Worm (Caenorhabditis elegans): Measurements from ENCODE around the gene T14F9.2.

The T14F9.2 gene

ce11 chrX:2190740-2191139 lies 43.4 kb upstream of the T14F9.2 start:
- TF ChIP-seq ceh-79 (tag; optimal IDR thresholded peaks at IDR 0.05) (no peak), lag-1 (GFP tag; IDR thresholded peaks at IDR 0.05) (no peak), lin-54 (GFP tag; optimal IDR thresholded peaks at IDR 0.05) (no peak), bed-1 (GFP tag; IDR thresholded peaks at IDR 0.05) (no peak), F49E8.2 (tag; optimal IDR thresholded peaks at IDR 0.05; ENCODE audit: insufficient read depth) (no peak), nfyb-1 (GFP tag; IDR thresholded peaks at IDR 0.05) (no peak), bed-2 (GFP tag; IDR thresholded peaks at IDR 0.05) (no peak), T26A5.8 (tag; optimal IDR thresholded peaks at IDR 0.05) (no peak)

- TF ChIP-seq B0019.2 (GFP tag; conservative IDR thresholded peaks at IDR 0.05) (no peak), C17E4.6 (GFP tag; IDR thresholded peaks at IDR 0.05) (no peak), B0261.1 (tag; optimal IDR thresholded peaks at IDR 0.05) (no peak), madf-6 (GFP tag; IDR thresholded peaks at IDR 0.05) (no peak), F22D6.2 (tag; optimal IDR thresholded peaks at IDR 0.05) (no peak), B0035.1 (tag; optimal IDR thresholded peaks at IDR 0.05) (no peak), dpff-1 (tag; optimal IDR thresholded peaks at IDR 0.05) (no peak), F10E7.11 (tag; optimal IDR thresholded peaks at IDR 0.05) (no peak), ekl-4 (GFP tag; IDR thresholded peaks at IDR 0.05) (no peak), egl-18 (GFP tag; IDR thresholded peaks at IDR 0.05) (no peak), hlh-26 (GFP tag; conservative IDR thresholded peaks at IDR 0.05) (no peak), athp-1 (tag; optimal IDR thresholded peaks at IDR 0.05) (no peak), him-1 (tag; optimal IDR thresholded peaks at IDR 0.05) (no peak), cebp-2 (GFP tag; IDR thresholded peaks at IDR 0.05) (no peak)
These were observed 42.1 kb upstream of the T14F9.2 start, which contains the start of gene gap-1 for ce11 chrX:2191925-2192554. TSS of gene gap-1 (plus strand) at chrX:2192504.

DNA sequence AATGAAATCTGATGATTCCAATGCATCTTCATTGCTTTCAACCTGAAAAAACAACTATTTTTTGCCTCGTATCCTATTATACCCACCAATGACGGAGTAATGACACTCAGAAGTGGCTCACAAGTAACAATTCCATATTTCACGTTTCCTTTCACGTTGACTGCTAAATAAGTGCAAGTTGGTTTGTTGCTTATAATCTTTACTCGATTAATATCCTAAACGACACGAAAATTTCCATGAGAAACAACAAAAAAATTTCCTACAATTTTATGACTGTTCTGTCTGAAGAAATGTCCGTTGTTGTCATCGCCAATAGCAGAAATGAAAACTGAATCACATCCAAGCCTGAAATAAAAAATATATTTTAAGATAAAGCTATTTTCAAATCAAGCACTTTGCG lies 36.7 kb upstream of the T14F9.2 start:
- no peak for TF ChIP-seq ceh-27 (GFP tag; optimal IDR thresholded peaks at IDR 0.05)
- no peak for TF ChIP-seq F10E7.11 (tag; optimal IDR thresholded peaks at IDR 0.05)
- no peak for TF ChIP-seq ztf-6 (GFP tag; IDR thresholded peaks at IDR 0.05)
- no peak for TF ChIP-seq Y53G8AR.9 (GFP tag; conservative IDR thresholded peaks at IDR 0.05)

- no peak for TF ChIP-seq hmg-20 (GFP tag; IDR thresholded peaks at IDR 0.05)
- no peak for TF ChIP-seq lsl-1 (GFP tag; optimal IDR thresholded peaks at IDR 0.05)
- no peak for TF ChIP-seq ztf-22 (GFP tag; optimal IDR thresholded peaks at IDR 0.05)
- no peak for TF ChIP-seq F22D6.2 (tag; optimal IDR thresholded peaks at IDR 0.05)
- no peak for TF ChIP-seq F37B4.10 (GFP tag; IDR thresholded peaks at IDR 0.05)
- no peak for TF ChIP-seq ztf-26 (tag; optimal IDR thresholded peaks at IDR 0.05)
- TF ChIP-seq snpc-1.3 (tag; optimal IDR thresholded peaks at IDR 0.05; ENCODE audit: insufficient read depth), result no peak
- TF ChIP-seq dox-1 (GFP tag; IDR thresholded peaks at IDR 0.05), result no peak
- no peak for TF ChIP-seq dpff-1 (tag; optimal IDR thresholded peaks at IDR 0.05)
- TF ChIP-seq F52B5.7 (tag; optimal IDR thresholded peaks at IDR 0.05), result no peak
- TF ChIP-seq attf-5 (GFP tag; optimal IDR thresholded peaks at IDR 0.05), result no peak
- no peak for TF ChIP-seq lag-1 (GFP tag; IDR thresholded peaks at IDR 0.05)
- no peak for TF ChIP-seq bed-2 (GFP tag; IDR thresholded peaks at IDR 0.05)
- no peak for TF ChIP-seq B0019.2 (GFP tag; conservative IDR thresholded peaks at IDR 0.05)
- no peak for TF ChIP-seq sdz-38 (tag; optimal IDR thresholded peaks at IDR 0.05)
- TF ChIP-seq attf-3 (GFP tag; conservative IDR thresholded peaks at IDR 0.05), result no peak
- no peak for TF ChIP-seq F55B11.4 (tag; optimal IDR thresholded peaks at IDR 0.05; ENCODE audit: borderline replicate concordance, insufficient read depth)
- TF ChIP-seq lin-26 (GFP tag; IDR thresholded peaks at IDR 0.05), result no peak
These were observed 35.0 kb upstream of the T14F9.2 start, which contains the start of gene T24C12.1 for ce11 chrX:2199140-2199539. TSS of gene T24C12.1 (plus strand) at chrX:2199440.

Data from whole organism, young adult.